Fruit fly (Drosophila melanogaster): Measurements from ENCODE around the gene CG4611.
A peak's percentile ranks its signal among the peaks of the same experiment; 100 is the strongest.

Gene CG4611

DNA sequence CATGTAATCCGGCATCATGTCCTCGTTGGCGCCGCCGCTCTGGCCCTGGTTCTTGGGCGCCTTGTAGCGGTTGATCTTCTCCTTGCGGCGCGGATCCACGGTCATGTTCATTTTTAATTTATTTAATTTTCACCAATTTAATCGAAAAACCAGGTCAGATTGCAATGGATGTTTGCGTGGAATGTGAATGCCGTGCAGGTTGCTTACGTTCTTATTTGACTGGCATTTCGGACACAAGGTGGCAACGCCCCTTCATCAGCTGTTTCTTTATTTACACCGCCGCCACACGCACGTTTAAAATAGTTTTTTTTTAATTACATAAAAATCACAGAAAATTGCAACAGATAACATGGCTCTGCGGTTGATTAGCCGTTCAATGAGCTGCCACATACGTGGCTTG is at the start of gene CG4611, which contains the start of gene CG10674:
CG4611 (plus strand) TSS at position 254 of the 400 bp plus-strand sequence.
CG10674 (minus strand) TSS at position 170 of the 400 bp plus-strand sequence.
- no peak for TF ChIP-seq noc (tag; optimal IDR thresholded peaks at IDR 0.05)

DNA sequence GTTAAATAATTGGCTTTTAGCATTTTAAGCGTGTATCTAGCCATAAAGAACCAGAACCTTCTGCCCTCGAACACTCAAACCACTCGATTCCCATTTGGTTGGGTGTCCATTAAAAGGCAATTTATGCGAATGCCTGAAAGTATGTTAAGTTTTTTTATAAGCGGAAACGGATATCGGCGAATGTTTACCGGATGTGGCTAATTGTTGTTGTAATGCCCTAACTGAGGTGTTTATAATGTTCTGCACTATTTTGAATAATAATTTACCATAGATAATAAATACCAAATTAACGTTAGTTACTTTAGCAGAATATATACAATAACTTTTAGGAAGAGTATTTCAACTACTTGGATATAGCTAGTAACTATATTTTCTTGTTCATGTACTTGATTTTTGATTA is 39.5 kb upstream of the CG4611 start:
- no peak for TF ChIP-seq noc (tag; optimal IDR thresholded peaks at IDR 0.05)

DNA sequence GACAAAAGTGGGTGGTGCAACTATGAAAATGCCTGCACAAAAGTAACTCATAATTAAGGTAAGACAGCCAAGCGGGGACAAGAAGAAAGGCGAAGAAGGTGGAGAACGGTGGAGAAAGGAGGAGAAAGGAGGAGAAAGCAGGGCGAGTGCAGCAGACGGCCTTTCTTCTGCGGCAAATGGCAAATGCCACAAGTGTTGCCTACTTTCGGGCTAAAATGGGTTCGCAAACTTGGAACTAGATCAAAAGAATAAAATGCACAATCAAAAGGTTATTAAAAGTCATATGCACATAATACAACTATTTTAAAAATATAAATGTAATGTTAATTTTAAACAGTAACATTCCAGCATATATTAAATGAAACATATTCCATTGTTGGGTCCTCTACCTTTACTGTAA is 34.1 kb upstream of the CG4611 start:
- no peak for TF ChIP-seq noc (tag; optimal IDR thresholded peaks at IDR 0.05)

DNA sequence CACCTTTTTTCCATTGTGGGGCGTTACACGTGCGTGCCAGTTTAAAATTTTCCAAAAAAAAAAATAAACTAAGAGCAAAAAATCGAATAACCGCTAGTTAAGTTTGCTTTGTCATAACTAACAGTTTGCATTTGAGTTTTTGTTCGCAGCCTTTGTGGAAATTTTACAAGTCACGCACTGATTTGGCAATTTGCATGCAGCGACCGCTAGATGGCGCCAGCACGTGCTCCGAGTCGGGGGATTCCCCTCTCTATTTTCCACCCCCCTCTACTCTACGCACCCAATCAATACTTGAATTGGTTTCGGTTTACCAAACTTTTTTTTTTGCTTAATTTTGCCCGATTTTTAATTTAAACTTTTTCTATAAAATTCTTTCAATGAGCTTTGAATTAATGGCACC is 11.0 kb upstream of the CG4611 start:
- TF ChIP-seq noc (tag; optimal IDR thresholded peaks at IDR 0.05) = no peak

DNA sequence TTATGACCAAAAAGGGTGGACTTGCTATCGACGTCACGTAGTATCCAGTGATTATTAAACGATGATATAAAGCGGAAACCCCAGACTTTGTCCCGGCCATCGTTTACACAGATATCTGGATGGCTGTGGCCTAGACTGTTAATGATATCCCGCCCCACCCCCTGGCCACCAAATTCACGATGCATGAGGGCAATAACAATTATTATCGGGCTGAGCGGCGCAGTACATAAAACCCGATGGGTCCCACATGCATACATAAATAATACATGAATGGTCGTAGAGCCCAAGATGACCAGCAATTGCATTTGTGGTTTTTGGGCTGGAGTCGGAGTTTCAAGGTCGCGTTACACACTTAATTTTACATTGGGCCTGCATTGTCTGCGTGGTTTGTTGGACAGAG is 8.6 kb upstream of the CG4611 start:
- TF ChIP-seq noc (tag; optimal IDR thresholded peaks at IDR 0.05) = no peak

DNA sequence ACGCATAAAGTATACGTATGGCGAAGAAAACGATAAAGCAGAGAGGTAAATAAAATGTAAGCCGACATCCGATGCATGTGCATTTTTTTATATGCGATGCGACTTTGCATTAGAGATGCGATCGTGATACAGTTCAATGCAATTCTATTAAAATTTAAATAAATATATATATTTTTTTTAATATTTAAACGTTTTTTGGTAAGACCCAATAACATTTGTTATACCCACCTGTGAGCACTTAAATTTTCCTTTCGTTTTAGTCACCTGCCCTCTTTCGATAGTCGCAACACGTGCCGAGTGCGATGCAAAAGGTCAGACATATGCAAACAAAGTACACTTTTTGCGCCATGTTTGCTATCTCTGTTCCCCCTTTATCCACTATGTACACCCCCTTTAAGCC is 8.0 kb upstream of the CG4611 start:
- no peak for TF ChIP-seq noc (tag; optimal IDR thresholded peaks at IDR 0.05)

DNA sequence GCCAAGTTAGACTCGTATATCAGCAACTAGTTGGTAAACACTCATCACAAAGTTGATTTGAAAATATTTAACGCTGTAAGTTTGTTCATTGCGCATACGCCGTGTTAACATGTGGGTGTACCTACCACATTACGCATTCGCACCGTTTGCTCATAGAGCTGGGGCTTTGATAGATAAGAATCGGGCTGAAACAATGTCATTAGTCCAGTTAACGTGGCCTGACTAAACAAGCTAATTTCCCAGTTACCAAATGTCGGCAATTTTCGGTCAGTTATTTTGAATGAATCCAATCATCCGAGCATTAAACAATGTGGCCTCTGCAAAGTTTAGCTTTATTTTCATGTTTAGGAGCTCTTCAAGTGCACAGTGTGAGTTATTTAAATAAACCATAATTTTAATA is 7.0 kb upstream of the CG4611 start, which contains the start of gene CG4597:
CG4597 (plus strand) TSS at position 301 of the 400 bp plus-strand sequence.
- no peak for TF ChIP-seq noc (tag; optimal IDR thresholded peaks at IDR 0.05)

DNA sequence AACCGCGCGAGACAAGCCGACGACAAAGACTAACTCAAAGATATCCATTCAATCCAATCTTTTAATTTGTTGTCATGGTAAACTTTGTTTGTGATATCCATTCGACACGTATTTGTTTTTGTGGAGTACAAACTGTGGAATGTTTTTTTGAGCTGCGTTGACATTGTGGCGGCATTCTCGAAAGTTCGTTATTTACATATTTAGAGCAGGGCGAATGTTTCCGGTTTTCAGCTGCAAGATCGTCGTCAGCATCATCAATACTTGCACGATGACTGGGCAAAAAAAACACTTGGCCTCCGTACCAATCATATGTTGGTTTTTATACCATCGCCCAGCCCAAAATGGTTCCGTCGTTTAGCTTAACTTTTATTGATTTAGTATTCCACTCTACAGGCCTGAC is 5.7 kb upstream of the CG4611 start:
- TF ChIP-seq noc (tag; optimal IDR thresholded peaks at IDR 0.05) = no peak

DNA sequence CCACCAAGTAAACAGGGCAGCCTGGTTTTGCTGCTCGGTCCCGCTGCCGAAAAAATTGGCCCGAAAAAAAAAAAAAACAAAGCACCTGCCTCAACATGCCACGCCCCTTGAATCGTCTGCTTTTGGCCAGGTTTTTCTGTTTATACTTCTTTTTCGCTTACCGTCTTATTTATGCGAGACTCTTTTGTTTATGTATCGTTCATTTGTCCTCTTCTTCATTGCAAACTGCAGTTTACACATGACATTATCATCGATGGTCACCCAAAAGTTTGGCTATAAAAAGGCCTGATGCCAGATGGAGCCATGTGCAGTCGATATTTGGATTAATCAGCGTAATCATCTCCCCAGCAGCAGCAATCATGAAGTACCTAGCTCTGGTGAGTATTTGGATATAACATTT is 4.9 kb upstream of the CG4611 start, which contains the start of gene CG15212:
CG15212 (plus strand) TSS at position 301 of the 400 bp plus-strand sequence.
- TF ChIP-seq noc (tag; optimal IDR thresholded peaks at IDR 0.05) = no peak

DNA sequence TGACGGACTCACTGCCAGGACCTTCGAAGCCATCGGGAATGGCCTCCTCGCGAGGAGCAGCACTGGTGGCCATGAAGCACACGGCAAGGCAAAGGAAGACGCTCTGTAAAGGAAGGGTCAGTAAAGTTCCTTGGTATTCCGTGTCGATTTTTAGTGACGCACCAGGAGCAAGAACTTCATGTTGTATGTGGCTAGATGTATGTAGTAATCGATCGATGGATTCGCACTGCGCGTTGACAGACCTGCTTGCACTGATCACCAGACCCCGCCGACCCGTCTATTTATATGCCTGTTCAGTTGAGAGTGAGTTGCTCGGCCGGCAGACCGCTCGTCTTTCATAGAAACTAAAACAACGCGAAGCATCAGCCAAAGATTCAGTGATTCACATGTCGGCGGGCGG is 3.2 kb upstream of the CG4611 start, which contains the start of gene CG15213:
CG15213 (minus strand) TSS at position 255 of the 400 bp plus-strand sequence.
- no peak for TF ChIP-seq noc (tag; optimal IDR thresholded peaks at IDR 0.05)

DNA sequence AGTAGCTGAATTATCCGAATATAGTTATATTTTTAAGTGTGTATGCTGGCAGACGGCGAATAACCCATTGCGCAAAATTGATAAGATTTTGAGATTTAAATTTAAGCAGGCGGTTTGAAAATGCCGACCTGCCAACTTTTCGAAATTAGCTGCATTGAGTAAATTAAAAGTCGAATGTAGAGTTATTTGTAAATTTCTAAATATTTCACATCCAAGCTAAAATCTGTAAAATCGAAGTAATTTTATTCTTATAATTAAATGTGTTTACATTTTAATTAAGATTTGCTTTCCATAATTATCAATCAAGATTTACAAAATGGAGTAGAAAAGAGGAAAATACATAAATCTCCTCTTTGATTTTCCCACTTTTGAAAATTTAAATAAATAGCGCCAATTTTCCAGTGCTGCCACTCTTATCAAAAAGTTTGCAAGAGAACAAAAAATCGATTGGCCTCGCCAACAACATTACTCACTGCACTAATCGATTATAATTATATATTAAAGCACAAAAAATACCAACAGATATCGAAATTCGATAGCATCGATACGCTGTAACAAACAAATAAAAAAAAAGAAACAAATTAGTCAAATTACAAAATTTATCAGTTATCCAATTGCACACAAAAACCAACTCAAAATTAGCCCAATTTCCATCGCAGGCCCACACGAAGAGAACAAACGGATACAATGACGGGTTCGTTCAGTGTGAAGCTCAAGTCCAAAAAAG is 2.3 kb upstream of the CG4611 start, which contains the start of gene Yod1:
Yod1 (plus strand) TSS at position 168 of the 727 bp plus-strand sequence.
- no peak for TF ChIP-seq noc (tag; optimal IDR thresholded peaks at IDR 0.05)

DNA sequence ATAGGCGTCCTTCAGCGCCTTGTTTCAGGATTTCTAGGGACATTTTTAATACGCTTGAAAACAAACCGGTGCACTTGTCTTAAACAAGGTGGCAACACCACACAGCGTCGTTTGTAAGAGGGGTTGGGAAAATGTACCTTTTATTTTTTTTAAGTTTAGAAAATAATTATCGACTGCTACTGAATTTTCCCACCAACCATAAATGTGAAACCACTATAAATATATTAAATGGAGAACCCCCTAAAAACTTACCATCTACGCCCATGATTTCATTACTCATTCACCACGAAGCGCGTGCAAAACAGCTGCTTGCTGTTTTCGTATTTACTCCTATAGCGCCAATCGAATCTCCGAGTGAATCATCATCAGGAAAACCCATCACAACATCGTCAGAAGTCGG is 3.1 kb downstream of the CG4611 start, which contains the start of the genes Tcs5 and CHMP2B:
Tcs5 (minus strand) TSS at position 84 of the 400 bp plus-strand sequence.
CHMP2B (plus strand) TSS at position 308 of the 400 bp plus-strand sequence.
- peak; percentile 99 for TF ChIP-seq noc (tag; optimal IDR thresholded peaks at IDR 0.05)

DNA sequence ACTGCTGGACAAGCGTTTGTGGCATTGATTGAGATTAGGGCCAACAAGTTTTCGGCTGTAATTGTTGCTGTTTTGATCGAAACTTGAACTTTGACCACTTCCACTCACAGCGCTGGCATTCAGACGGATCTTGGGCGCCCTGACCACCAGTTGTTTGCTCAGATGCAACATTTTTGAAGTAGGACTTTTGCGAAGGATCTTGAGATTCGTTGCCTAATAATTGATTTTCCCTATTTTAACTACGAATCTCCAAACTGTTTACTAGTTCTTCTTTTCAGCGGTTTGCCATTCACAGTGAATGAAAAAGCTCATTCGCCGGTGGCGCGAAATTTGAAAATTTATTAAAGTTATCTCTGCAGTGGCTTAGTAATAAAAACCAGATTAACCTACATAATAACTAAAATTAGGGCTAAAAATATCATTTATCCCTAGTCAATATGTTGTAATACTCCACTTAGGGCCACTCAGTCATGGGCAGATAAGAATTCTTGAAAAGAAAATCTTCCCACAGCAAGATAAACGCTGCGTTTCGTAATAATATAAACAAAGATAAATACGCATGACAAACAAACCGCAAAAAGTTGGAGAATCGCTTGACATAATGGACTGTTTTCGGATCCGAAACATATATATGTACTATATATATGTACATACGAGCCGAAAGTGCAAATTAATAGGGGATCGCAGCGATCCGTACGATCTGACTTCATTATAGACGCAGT is 5.4 kb downstream of the CG4611 start, which contains the start of the genes Dhrs4 and Gdap1:
Dhrs4 (minus strand) TSS at position 267 of the 722 bp plus-strand sequence.
Gdap1 (plus strand) TSS at position 574 of the 722 bp plus-strand sequence.
- no peak for TF ChIP-seq noc (tag; optimal IDR thresholded peaks at IDR 0.05)

DNA sequence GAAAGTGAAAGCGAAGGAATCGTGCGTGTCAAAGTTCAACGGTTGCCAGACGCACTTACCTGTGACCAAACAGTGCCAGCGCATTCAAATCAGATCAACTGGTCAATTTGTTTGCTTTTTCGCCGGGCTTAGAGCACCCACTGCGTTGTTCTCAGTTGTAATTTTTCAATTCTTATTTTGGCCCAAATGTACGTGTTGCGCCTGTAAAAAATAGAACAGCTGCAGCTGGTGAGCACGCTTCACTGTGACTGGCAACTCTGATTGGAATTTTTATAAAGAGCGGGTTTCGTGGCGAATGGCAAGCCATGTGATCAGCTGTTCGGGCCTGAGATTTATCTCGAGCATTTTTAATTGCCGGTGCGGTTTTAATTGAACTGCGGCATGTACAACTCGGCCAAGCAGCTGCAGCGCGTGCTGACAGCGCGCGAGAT is 9.7 kb downstream of the CG4611 start, which contains the start of the genes Fitm and AlaRS-m:
Fitm (minus strand) TSS at position 250 of the 431 bp plus-strand sequence.
AlaRS-m (plus strand) TSS at position 285 of the 431 bp plus-strand sequence.
- no peak for TF ChIP-seq noc (tag; optimal IDR thresholded peaks at IDR 0.05)

DNA sequence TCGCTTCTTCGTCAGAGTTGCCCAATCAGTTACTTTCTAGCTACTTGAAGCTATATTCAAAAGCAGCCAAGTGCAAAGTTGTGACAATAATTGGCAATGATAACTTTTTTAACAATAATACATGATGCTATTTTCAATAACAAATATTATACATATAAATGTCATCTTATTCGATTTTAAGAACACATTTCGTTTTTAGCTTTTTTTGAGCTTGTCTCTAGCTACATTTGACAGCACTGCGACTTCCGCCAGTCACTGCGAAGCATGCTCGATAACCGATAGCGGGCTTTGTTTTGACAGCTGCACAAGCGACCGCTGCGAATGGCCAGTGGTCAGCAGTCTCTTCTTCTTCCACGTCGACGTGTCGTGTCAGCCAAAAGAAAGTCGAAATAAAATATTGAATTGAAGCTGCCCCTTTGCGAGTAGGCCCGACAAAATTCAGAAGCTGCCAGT is 16.2 kb downstream of the CG4611 start, which contains the start of the genes Gen and Srp54k:
Gen (minus strand) TSS at position 23 of the 453 bp plus-strand sequence.
Srp54k (plus strand) TSS at position 325 of the 453 bp plus-strand sequence.
- TF ChIP-seq noc (tag; optimal IDR thresholded peaks at IDR 0.05) = peak; percentile 55

Measured in whole organism, larva.